Fruit fly (Drosophila melanogaster) S2 (cell line): Measurements from ENCODE around the gene Cyp4ae1.

Source experiments
- CG8478 ChIP-seq: fragments of >200 bp; optimal IDR thresholded peaks from 2 replicates; lab custom pipeline; 2018
- CTCF ChIP-seq, 2 experiments: fragments of >200 bp; optimal IDR thresholded peaks; 2 replicates each; lab custom pipeline; 2018

- no peak for TF ChIP-seq CTCF (optimal IDR thresholded peaks at IDR 0.05; lab: Kevin White, UChicago)
- no peak for TF ChIP-seq CG8478 (lab: Kevin White, UChicago)
These were observed 13.4 kb upstream of the Cyp4ae1 start for dm6 chrX:2165394-2165793.
